Fruit fly (Drosophila melanogaster) whole organism, embryonic: ENCODE data around the gene her.

Source experiments
- Aef1 ChIP-seq: fragments of 200-800 bp; sonication (Bioruptor generic); IDR thresholded peaks from 3 replicates; pipeline ENCODE4 v1.3.6; 2022; ENCODE audit warnings: missing biosample characterization, missing genetic modification characterization
- CG10274 ChIP-seq: fragments of 200-800 bp; sonication (Bioruptor generic); optimal IDR thresholded peaks from 3 replicates; lab custom pipeline; 2017; ENCODE audit warnings: missing biosample characterization, mild to moderate bottlenecking, missing genetic modification characterization
- CG10321 ChIP-seq: fragments of 200-800 bp; sonication (Bioruptor generic); IDR thresholded peaks from 2 replicates; pipeline ENCODE4 v1.3.6; 2022; ENCODE audit warnings: missing biosample characterization, missing genetic modification characterization
- CG10366 ChIP-seq: fragments of 200-800 bp; sonication (Bioruptor generic); IDR thresholded peaks from 2 replicates; pipeline ENCODE4 v1.3.6; 2022; ENCODE audit warnings: missing biosample characterization, missing genetic modification characterization
- CG10462 ChIP-seq: fragments of 200-800 bp; sonication (Bioruptor generic); optimal IDR thresholded peaks from 2 replicates; lab custom pipeline; 2016; ENCODE audit warnings: missing biosample characterization, missing genetic modification characterization
- CG10654 ChIP-seq: fragments of 200-800 bp; sonication (Bioruptor generic); optimal IDR thresholded peaks from 2 replicates; lab custom pipeline; 2016; ENCODE audit warnings: missing biosample characterization, missing genetic modification characterization
- CG11504 ChIP-seq: fragments of 200-800 bp; sonication (Bioruptor generic); optimal IDR thresholded peaks from 3 replicates; lab custom pipeline; 2019; ENCODE audit warnings: missing biosample characterization, mild to moderate bottlenecking, missing genetic modification characterization, moderate library complexity
- CG12071 ChIP-seq: fragments of 200-800 bp; sonication (Bioruptor generic); optimal IDR thresholded peaks from 3 replicates; lab custom pipeline; 2018; ENCODE audit warnings: missing biosample characterization, mild to moderate bottlenecking, missing genetic modification characterization
- CG13775 ChIP-seq: fragments of 200-800 bp; sonication (Bioruptor generic); optimal IDR thresholded peaks from 3 replicates; lab custom pipeline; 2017; ENCODE audit warnings: missing biosample characterization, mild to moderate bottlenecking, missing genetic modification characterization
- CG15479 ChIP-seq: fragments of 200-800 bp; sonication (Bioruptor generic); optimal IDR thresholded peaks from 3 replicates; lab custom pipeline; 2019; ENCODE audit warnings: missing biosample characterization, mild to moderate bottlenecking, missing genetic modification characterization, moderate library complexity
- CG16779 ChIP-seq: fragments of 200-800 bp; sonication (Bioruptor generic); IDR thresholded peaks from 2 replicates; pipeline ENCODE4 v1.3.6; 2022; ENCODE audit warnings: missing biosample characterization, missing genetic modification characterization
- CG17361 ChIP-seq: fragments of 200-800 bp; sonication (Bioruptor generic); IDR thresholded peaks from 3 replicates; pipeline ENCODE4 v1.3.6; 2022; ENCODE audit warnings: missing biosample characterization, missing genetic modification characterization
- CG17912 ChIP-seq: fragments of 200-800 bp; sonication (Bioruptor generic); optimal IDR thresholded peaks from 2 replicates; lab custom pipeline; 2018; ENCODE audit warnings: missing biosample characterization, mild to moderate bottlenecking, missing genetic modification characterization
- CG2129 ChIP-seq: fragments of 200-800 bp; sonication (Bioruptor generic); IDR thresholded peaks from 2 replicates; pipeline ENCODE4 v1.3.6; 2022; ENCODE audit warnings: missing biosample characterization, missing genetic modification characterization; ENCODE audit not compliant: partially characterized antibody
- CG33213 ChIP-seq: fragments of 200-800 bp; sonication (Bioruptor generic); optimal IDR thresholded peaks from 3 replicates; lab custom pipeline; 2016; ENCODE audit warnings: missing biosample characterization, missing genetic modification characterization
- CG3726 ChIP-seq: fragments of 200-800 bp; sonication (Bioruptor generic); IDR thresholded peaks from 3 replicates; pipeline ENCODE4, ENCODE4 v1.3.6; 2022; ENCODE audit warnings: missing biosample characterization, missing genetic modification characterization
- CG4360 ChIP-seq: fragments of 200-800 bp; sonication (Bioruptor generic); IDR thresholded peaks from 2 replicates; pipeline ENCODE4 v1.3.6; 2022; ENCODE audit warnings: missing biosample characterization, missing genetic modification characterization
- CG4820 ChIP-seq: fragments of 200-800 bp; sonication (Bioruptor generic); optimal IDR thresholded peaks from 3 replicates; lab custom pipeline; 2016; ENCODE audit warnings: missing biosample characterization, missing genetic modification characterization
- CG5180 ChIP-seq: fragments of 200-800 bp; sonication (Bioruptor generic); optimal IDR thresholded peaks from 3 replicates; lab custom pipeline; 2017; ENCODE audit warnings: missing biosample characterization, missing genetic modification characterization, mild to moderate bottlenecking, moderate library complexity, missing genetic modification reagents
- CG6272 ChIP-seq: fragments of 200-800 bp; sonication (Bioruptor generic); IDR thresholded peaks from 2 replicates; pipeline ENCODE4 v1.3.6; 2022; ENCODE audit warnings: missing biosample characterization, missing genetic modification characterization
- CG6791 ChIP-seq: fragments of 200-800 bp; sonication (Bioruptor generic); IDR thresholded peaks from 3 replicates; pipeline ENCODE4 v1.3.6; 2022; ENCODE audit warnings: missing biosample characterization, missing genetic modification characterization; ENCODE audit not compliant: partially characterized antibody
- CG7745 ChIP-seq: fragments of 200-800 bp; sonication (Bioruptor generic); optimal IDR thresholded peaks from 2 replicates; lab custom pipeline; 2018; ENCODE audit warnings: missing biosample characterization, mild to moderate bottlenecking, missing genetic modification characterization, moderate library complexity
- CG7987 ChIP-seq: fragments of 200-800 bp; sonication (Bioruptor generic); optimal IDR thresholded peaks from 2 replicates; lab custom pipeline; 2018; ENCODE audit warnings: missing biosample characterization, mild to moderate bottlenecking, missing genetic modification characterization, moderate library complexity
- CG8281 ChIP-seq: fragments of 200-800 bp; sonication (Bioruptor generic); optimal IDR thresholded peaks from 2 replicates; lab custom pipeline; 2018; ENCODE audit warnings: missing biosample characterization, mild to moderate bottlenecking, missing genetic modification characterization, moderate library complexity
- CG9437 ChIP-seq: fragments of 200-800 bp; sonication (Bioruptor generic); optimal IDR thresholded peaks from 2 replicates; lab custom pipeline; 2018; ENCODE audit warnings: missing biosample characterization, mild to moderate bottlenecking, missing genetic modification characterization
- CG9876 ChIP-seq: fragments of 200-800 bp; sonication (Bioruptor generic); optimal IDR thresholded peaks from 2 replicates; lab custom pipeline; 2016; ENCODE audit warnings: missing biosample characterization, missing genetic modification characterization
- Dfd ChIP-seq, 2 experiments: fragments of >200 bp; optimal IDR thresholded peaks; 2 replicates each; lab custom pipeline; 2017; ENCODE audit warnings: missing biosample characterization in 2 of 2, missing genetic modification characterization in 2 of 2
- E2f2 ChIP-seq: fragments of 200-800 bp; sonication (Bioruptor generic); IDR thresholded peaks from 2 replicates; pipeline ENCODE4 v1.3.6; 2022; ENCODE audit warnings: missing biosample characterization, missing genetic modification characterization
- Ets65A ChIP-seq: fragments of 200-800 bp; sonication (Bioruptor generic); peaks from one replicate; lab custom pipeline; 2016; ENCODE audit warnings: missing biosample characterization, missing genetic modification characterization
- Ets97D ChIP-seq: fragments of 200-800 bp; sonication (Bioruptor generic); optimal IDR thresholded peaks from 3 replicates; lab custom pipeline; 2016; ENCODE audit warnings: missing biosample characterization, missing genetic modification characterization
- Lim3 ChIP-seq: fragments of 200-800 bp; sonication (Bioruptor generic); IDR thresholded peaks from 2 replicates; pipeline ENCODE4 v1.3.6; 2022; ENCODE audit warnings: missing biosample characterization, missing genetic modification characterization
- Lpt ChIP-seq: fragments of >200 bp; optimal IDR thresholded peaks from 2 replicates; lab custom pipeline; 2018; ENCODE audit warnings: missing biosample characterization, missing genetic modification characterization
- Max ChIP-seq: fragments of 200-800 bp; sonication (Bioruptor generic); optimal IDR thresholded peaks from 2 replicates; lab custom pipeline; 2016; ENCODE audit warnings: missing biosample characterization, mild to moderate bottlenecking, missing genetic modification characterization
- NK7.1 ChIP-seq: fragments of 200-800 bp; sonication (Bioruptor generic); optimal IDR thresholded peaks from 3 replicates; lab custom pipeline; 2016; ENCODE audit warnings: missing biosample characterization, missing genetic modification characterization
- YL-1 ChIP-seq: fragments of 200-800 bp; sonication (Bioruptor generic); optimal IDR thresholded peaks from 3 replicates; lab custom pipeline; 2017; ENCODE audit warnings: missing biosample characterization, mild to moderate bottlenecking, missing genetic modification characterization
- cas ChIP-seq: fragments of 200-800 bp; sonication (Bioruptor generic); IDR thresholded peaks from 2 replicates; pipeline ENCODE4 v1.3.6; 2022; ENCODE audit warnings: missing biosample characterization, missing genetic modification characterization
- ci ChIP-seq: fragments of 200-800 bp; sonication (Bioruptor generic); IDR thresholded peaks from 3 replicates; pipeline ENCODE4 v1.3.6; 2022; ENCODE audit warnings: missing biosample characterization, missing genetic modification characterization
- ewg ChIP-seq: fragments of 200-800 bp; sonication (Bioruptor generic); optimal IDR thresholded peaks from 3 replicates; lab custom pipeline; 2017; ENCODE audit warnings: mild to moderate bottlenecking, missing biosample characterization, missing genetic modification reagents, missing genetic modification characterization
- grn ChIP-seq: fragments of 200-800 bp; sonication (Bioruptor generic); optimal IDR thresholded peaks from 3 replicates; lab custom pipeline; 2017; ENCODE audit warnings: missing biosample characterization, missing genetic modification characterization
- h ChIP-seq: fragments of >200 bp; optimal IDR thresholded peaks from 2 replicates; lab custom pipeline; 2017
- lab ChIP-seq: fragments of 200-800 bp; sonication (Bioruptor generic); optimal IDR thresholded peaks from 3 replicates; lab custom pipeline; 2017; ENCODE audit warnings: missing biosample characterization, missing genetic modification characterization, mild to moderate bottlenecking, moderate library complexity, missing genetic modification reagents
- mirr ChIP-seq: fragments of 200-800 bp; sonication (Bioruptor generic); optimal IDR thresholded peaks from 3 replicates; lab custom pipeline; 2018; ENCODE audit warnings: missing biosample characterization, mild to moderate bottlenecking, missing genetic modification characterization
- oc ChIP-seq: fragments of 200-800 bp; sonication (Bioruptor generic); optimal IDR thresholded peaks from 2 replicates; lab custom pipeline; 2018; ENCODE audit warnings: missing biosample characterization, mild to moderate bottlenecking, missing genetic modification characterization, moderate library complexity
- odd ChIP-seq: fragments of 200-800 bp; sonication (Bioruptor generic); optimal IDR thresholded peaks from 2 replicates; lab custom pipeline; 2017; ENCODE audit warnings: missing biosample characterization, mild to moderate bottlenecking, missing genetic modification characterization
- peb ChIP-seq: fragments of 200-800 bp; sonication (Bioruptor generic); IDR thresholded peaks from 2 replicates; pipeline ENCODE4 v1.3.6; 2022; ENCODE audit warnings: missing biosample characterization, missing genetic modification characterization
- pros ChIP-seq: fragments of 200-800 bp; sonication (Bioruptor generic); optimal IDR thresholded peaks from 3 replicates; lab custom pipeline; 2019; ENCODE audit warnings: missing biosample characterization, mild to moderate bottlenecking, missing genetic modification characterization, moderate library complexity
- row ChIP-seq: fragments of 200-800 bp; sonication (Bioruptor generic); IDR thresholded peaks from 3 replicates; pipeline ENCODE4 v1.3.6; 2022; ENCODE audit warnings: missing biosample characterization, missing genetic modification characterization
- wor ChIP-seq: fragments of 200-800 bp; sonication (Bioruptor generic); IDR thresholded peaks from 2 replicates; pipeline ENCODE4 v1.3.6; 2022; ENCODE audit warnings: missing biosample characterization, missing genetic modification characterization
- yki ChIP-seq: fragments of >200 bp; optimal IDR thresholded peaks from 3 replicates; lab custom pipeline; 2018
- zfh2 ChIP-seq: fragments of 200-800 bp; sonication (Bioruptor generic); optimal IDR thresholded peaks from 2 replicates; lab custom pipeline; 2016; ENCODE audit warnings: missing biosample characterization, missing genetic modification characterization

her gene

dm6 chr2L:16715841-16716701, 39.1 kb downstream of the her start, which contains the start of the genes Cyt-c-d and CG31808 (continued):
- TF ChIP-seq CG10274 (GFP tag; lab: Kevin White, UChicago) (peak; percentile 81), CG5180 (GFP tag; lab: Kevin White, UChicago) (peak; percentile 91), CG17912 (GFP tag; lab: Kevin White, UChicago) (peak; percentile 75), yki (lab: Kevin White, UChicago) (peak; percentile 77), CG33213 (peak; percentile 89), NK7.1 (GFP tag; lab: Kevin White, UChicago) (peak; percentile 83), h (no peak), Lim3 (GFP tag; lab: Robert Waterston, UW) (peak; percentile 87), CG4360 (peak; percentile 84), pros (GFP tag; lab: Kevin White, UChicago) (peak; percentile 59), Dfd (GFP tag; optimal IDR thresholded peaks at IDR 0.05; lab: Kevin White, UChicago) (no peak), CG10654 (GFP tag; lab: Kevin White, UChicago) (peak; percentile 94), CG9437 (GFP tag; lab: Kevin White, UChicago) (peak; percentile 85), CG10366 (GFP tag; lab: Robert Waterston, UW) (peak; percentile 98), CG7987 (GFP tag; lab: Kevin White, UChicago) (peak; percentile 83), Ets65A (peak; percentile 98), Lpt (GFP tag; lab: Kevin White, UChicago) (no peak), CG3726 (peak; percentile 95; the same call in 1 of the 3 replicates), CG9876 (GFP tag; lab: Kevin White, UChicago) (no peak), CG7745 (tag; lab: Kevin White, UChicago) (peak; percentile 59), CG8281 (peak; percentile 87), CG2129 (GFP tag; lab: Robert Waterston, UW) (no peak), CG10321 (GFP tag; lab: Robert Waterston, UW) (peak; percentile 68; the same call in 1 of the 2 replicates), oc (peak; percentile 99), CG13775 (GFP tag; lab: Kevin White, UChicago) (peak; percentile 97), ewg (GFP tag; lab: Kevin White, UChicago) (peak; percentile 95), CG12071 (GFP tag; lab: Kevin White, UChicago) (peak; percentile 94), mirr (peak; percentile 69), row (peak; percentile 99), CG16779 (GFP tag; lab: Robert Waterston, UW) (peak; percentile 82), CG15479 (no peak), zfh2 (GFP tag; lab: Kevin White, UChicago) (peak; percentile 75), Aef1 (GFP tag; lab: Robert Waterston, UW) (peak; percentile 98), odd (GFP tag; lab: Kevin White, UChicago) (peak; percentile 97), CG10462 (GFP tag; lab: Kevin White, UChicago) (peak; percentile 92), E2f2 (GFP tag; lab: Robert Waterston, UW) (peak; percentile 86), YL-1 (peak; percentile 90), peb (GFP tag; lab: Robert Waterston, UW) (peak; percentile 97), wor (GFP tag; lab: Robert Waterston, UW) (peak; percentile 98), lab (peak; percentile 98), CG4820 (peak; percentile 95), grn (GFP tag; lab: Kevin White, UChicago) (peak; percentile 76), CG6272 (GFP tag; lab: Robert Waterston, UW) (peak; percentile 96), cas (peak; percentile 86), CG11504 (tag; lab: Kevin White, UChicago) (peak; percentile 97), Ets97D (peak; percentile 84), Max (peak; percentile 95), ci (GFP tag; lab: Robert Waterston, UW) (peak; percentile 99), CG6791 (peak; percentile 42; the same call in 1 of the 3 replicates), CG17361 (GFP tag; lab: Robert Waterston, UW) (peak; percentile 96)
